Worm (Caenorhabditis elegans) whole organism, L4/young adult: ENCODE results near the gene str-220.

Experiments used
- W03F9.2 ChIP-seq: fragments of 150-350 bp; optimal IDR thresholded peaks from 2 replicates; lab custom pipeline; 2014; ENCODE audit warnings: missing biosample characterization, missing genetic modification characterization
- him-1 ChIP-seq: sonication (generic microtip); optimal IDR thresholded peaks from 2 replicates; lab custom pipeline; 2016; ENCODE audit warnings: missing genotype, missing genetic modification reagents, missing genetic modification characterization, missing compliant biosample characterization

ce11 chrIV:7173489-7173888 is 2.4 kb upstream of the str-220 start, which contains the start of gene str-1:
- TF ChIP-seq him-1 (tag; lab: Kevin White, UChicago) (no peak), W03F9.2 (tag; lab: Kevin White, UChicago) (no peak)
